Worm (Caenorhabditis elegans) whole organism, late embryonic: Measurements from ENCODE around the gene unc-62.

Experiments used
- elt-2 ChIP-seq: sonication (generic microtip); optimal IDR thresholded peaks from 2 replicates; lab custom pipeline; 2016; ENCODE audit warnings: missing genetic modification reagents, missing genetic modification characterization, missing compliant biosample characterization
- ets-4 ChIP-seq: sonication (generic microtip); optimal IDR thresholded peaks from 2 replicates; lab custom pipeline; 2016; ENCODE audit warnings: missing genetic modification characterization, missing compliant biosample characterization
- eyg-1 ChIP-seq: sonication (generic microtip); optimal IDR thresholded peaks from 2 replicates; lab custom pipeline; 2016; ENCODE audit warnings: missing genotype, missing genetic modification characterization, missing compliant biosample characterization
- hlh-13 ChIP-seq: fragments of 200-800 bp; sonication (Bioruptor generic); optimal IDR thresholded peaks from 2 replicates; lab custom pipeline; 2018; ENCODE audit warnings: mild to moderate bottlenecking, missing genetic modification characterization, missing compliant biosample characterization
- unc-55 ChIP-seq: sonication (generic microtip); optimal IDR thresholded peaks from 2 replicates; lab custom pipeline; 2017; ENCODE audit warnings: missing biosample characterization, missing genetic modification reagents, missing genetic modification characterization
- ztf-16 ChIP-seq: sonication (generic microtip); optimal IDR thresholded peaks from 2 replicates; lab custom pipeline; 2017; ENCODE audit warnings: missing genetic modification characterization, missing compliant biosample characterization

DNA sequence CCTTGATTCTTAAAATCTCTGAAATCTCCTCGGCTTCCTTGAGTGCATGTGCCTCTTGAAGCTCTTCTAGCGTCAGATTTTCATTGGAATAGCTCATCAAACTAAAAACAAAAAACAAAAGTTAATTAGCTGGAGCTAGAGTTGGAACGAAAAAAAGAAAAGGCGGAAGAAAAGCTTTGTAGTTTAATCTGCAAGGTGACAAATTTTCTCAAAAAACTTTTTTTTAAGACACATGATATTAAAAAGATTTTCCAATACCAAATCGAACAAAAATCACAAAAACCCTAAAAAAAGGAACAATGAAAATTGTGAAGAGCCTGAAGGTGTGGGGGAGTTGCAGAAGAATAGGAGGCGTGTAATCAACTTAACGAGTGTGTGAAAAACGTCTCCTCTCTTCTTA lies 42.6 kb upstream of the unc-62 start, which contains the start of gene gnrr-5:
- TF ChIP-seq elt-2 (tag; lab: Kevin White, UChicago), result no peak
- TF ChIP-seq eyg-1 (tag; lab: Kevin White, UChicago), result no peak
- no peak for TF ChIP-seq ets-4
- no peak for TF ChIP-seq hlh-13 (GFP tag; lab: Kevin White, UChicago)
- no peak for TF ChIP-seq unc-55 (GFP tag; lab: Kevin White, UChicago)
- no peak for TF ChIP-seq ztf-16
